Fruit fly (Drosophila melanogaster) whole organism, embryonic: ENCODE results near the gene CG7963.

Source experiments
- Atf3 ChIP-seq: fragments of 200-800 bp; sonication (Bioruptor generic); optimal IDR thresholded peaks from 3 replicates; lab custom pipeline; 2016; ENCODE audit warnings: missing biosample characterization, missing genetic modification characterization
- CG10565 ChIP-seq: fragments of 200-800 bp; sonication (Bioruptor generic); optimal IDR thresholded peaks from 3 replicates; lab custom pipeline; 2016; ENCODE audit warnings: missing biosample characterization, mild to moderate bottlenecking, missing genetic modification characterization
- CG11398 ChIP-seq: fragments of 200-800 bp; sonication (Bioruptor generic); optimal IDR thresholded peaks from 2 replicates; lab custom pipeline; 2016; ENCODE audit warnings: missing biosample characterization, missing genetic modification characterization
- CG14667 ChIP-seq: fragments of 200-800 bp; sonication (Bioruptor generic); IDR thresholded peaks from 2 replicates; pipeline ENCODE4 v1.3.6; 2022; ENCODE audit warnings: missing biosample characterization, missing genetic modification characterization
- CG15073 ChIP-seq: fragments of 200-800 bp; sonication (Bioruptor generic); optimal IDR thresholded peaks from 2 replicates; lab custom pipeline; 2016; ENCODE audit warnings: missing biosample characterization, missing genetic modification characterization
- CG1529 ChIP-seq: fragments of 200-800 bp; sonication (Bioruptor generic); optimal IDR thresholded peaks from 3 replicates; lab custom pipeline; 2018; ENCODE audit warnings: missing biosample characterization, missing genetic modification characterization
- CG15601 ChIP-seq: fragments of 200-800 bp; sonication (Bioruptor generic); optimal IDR thresholded peaks from 3 replicates; lab custom pipeline; 2019; ENCODE audit warnings: missing biosample characterization, mild to moderate bottlenecking, missing genetic modification characterization, moderate library complexity
- CG17385 ChIP-seq: fragments of 200-800 bp; sonication (Bioruptor generic); optimal IDR thresholded peaks from 3 replicates; lab custom pipeline; 2018; ENCODE audit warnings: missing biosample characterization, mild to moderate bottlenecking, missing genetic modification characterization
- CG18599 ChIP-seq: fragments of 200-800 bp; sonication (Bioruptor generic); optimal IDR thresholded peaks from 3 replicates; lab custom pipeline; 2017; ENCODE audit warnings: missing biosample characterization, missing genetic modification characterization, mild to moderate bottlenecking, moderate library complexity, missing genetic modification reagents
- CG2199 ChIP-seq: fragments of 200-800 bp; sonication (Bioruptor generic); IDR thresholded peaks from 3 replicates; pipeline ENCODE4 v1.3.6; 2022; ENCODE audit warnings: missing biosample characterization, missing genetic modification characterization
- CG2712 ChIP-seq: fragments of 200-800 bp; optimal IDR thresholded peaks from 3 replicates; lab custom pipeline; 2019; ENCODE audit warnings: missing biosample characterization, mild to moderate bottlenecking, missing genetic modification characterization, moderate library complexity
- CG30020 ChIP-seq: fragments of 200-800 bp; optimal IDR thresholded peaks from 2 replicates; lab custom pipeline; 2019; ENCODE audit warnings: missing biosample characterization, mild to moderate bottlenecking, missing genetic modification characterization, moderate library complexity
- CG3065 ChIP-seq: fragments of 200-800 bp; sonication (Bioruptor generic); optimal IDR thresholded peaks from 2 replicates; lab custom pipeline; 2016; ENCODE audit warnings: missing biosample characterization, missing genetic modification characterization
- CG31224 ChIP-seq: fragments of 200-800 bp; sonication (Bioruptor generic); IDR thresholded peaks from 2 replicates; pipeline ENCODE4 v1.3.6; 2022; ENCODE audit warnings: missing biosample characterization, missing genetic modification characterization
- CG33557 ChIP-seq: fragments of 200-800 bp; sonication (Bioruptor generic); optimal IDR thresholded peaks from 2 replicates; lab custom pipeline; 2019; ENCODE audit warnings: missing biosample characterization, mild to moderate bottlenecking, missing genetic modification characterization, moderate library complexity
- CG4282 ChIP-seq: fragments of 200-800 bp; sonication (Bioruptor generic); optimal IDR thresholded peaks from 2 replicates; lab custom pipeline; 2016; ENCODE audit warnings: missing biosample characterization, missing genetic modification characterization
- CG43689 ChIP-seq: fragments of 200-800 bp; sonication (Bioruptor generic); IDR thresholded peaks from 2 replicates; pipeline ENCODE4 v1.3.6; 2022; ENCODE audit warnings: missing biosample characterization, missing genetic modification characterization
- CG5180 ChIP-seq: fragments of 200-800 bp; sonication (Bioruptor generic); optimal IDR thresholded peaks from 3 replicates; lab custom pipeline; 2017; ENCODE audit warnings: missing biosample characterization, missing genetic modification characterization, mild to moderate bottlenecking, moderate library complexity, missing genetic modification reagents
- CG7963 ChIP-seq: fragments of 200-800 bp; sonication (Bioruptor generic); IDR thresholded peaks from 3 replicates; pipeline ENCODE4 v1.3.6; 2022; ENCODE audit warnings: missing biosample characterization, missing genetic modification characterization; ENCODE audit not compliant: partially characterized antibody
- CG8359 ChIP-seq: fragments of 200-800 bp; sonication (Bioruptor generic); optimal IDR thresholded peaks from 2 replicates; lab custom pipeline; 2017; ENCODE audit warnings: missing biosample characterization, mild to moderate bottlenecking, missing genetic modification characterization, borderline replicate concordance
- CG9215 ChIP-seq: fragments of 200-800 bp; sonication (Bioruptor generic); IDR thresholded peaks from 2 replicates; pipeline ENCODE4 v1.3.6; 2022; ENCODE audit warnings: missing biosample characterization, missing genetic modification characterization
- CG9797 ChIP-seq: fragments of 200-800 bp; sonication (Bioruptor generic); optimal IDR thresholded peaks from 3 replicates; lab custom pipeline; 2018; ENCODE audit warnings: missing biosample characterization, mild to moderate bottlenecking, missing genetic modification characterization
- ERR ChIP-seq: fragments of 200-800 bp; sonication (Bioruptor generic); optimal IDR thresholded peaks from 2 replicates; lab custom pipeline; 2016; ENCODE audit warnings: missing biosample characterization, missing genetic modification characterization
- Nf-YB ChIP-seq: fragments of 200-800 bp; sonication (Bioruptor generic); optimal IDR thresholded peaks from 3 replicates; lab custom pipeline; 2019; ENCODE audit warnings: missing biosample characterization, mild to moderate bottlenecking, missing genetic modification characterization, moderate library complexity
- NfI ChIP-seq: fragments of 200-800 bp; sonication (Bioruptor generic); optimal IDR thresholded peaks from 3 replicates; lab custom pipeline; 2018; ENCODE audit warnings: missing biosample characterization, mild to moderate bottlenecking, missing genetic modification characterization, moderate library complexity
- Ptx1 ChIP-seq: fragments of 200-800 bp; sonication (Bioruptor generic); IDR thresholded peaks from 2 replicates; pipeline ENCODE4 v1.3.6; 2022; ENCODE audit warnings: missing biosample characterization, missing genetic modification characterization
- btn ChIP-seq: fragments of 200-800 bp; sonication (Bioruptor generic); optimal IDR thresholded peaks from 2 replicates; lab custom pipeline; 2016; ENCODE audit warnings: missing biosample characterization, missing genetic modification characterization
- crol ChIP-seq: fragments of 200-800 bp; sonication (Bioruptor generic); IDR thresholded peaks from 2 replicates; pipeline ENCODE4 v1.3.6; 2022; ENCODE audit warnings: missing biosample characterization, missing genetic modification characterization
- gcm ChIP-seq: fragments of 200-800 bp; sonication (Bioruptor generic); optimal IDR thresholded peaks from 2 replicates; lab custom pipeline; 2019; ENCODE audit warnings: missing biosample characterization, mild to moderate bottlenecking, missing genetic modification characterization, moderate library complexity
- grau ChIP-seq: fragments of 200-800 bp; optimal IDR thresholded peaks from 3 replicates; lab custom pipeline; 2019; ENCODE audit warnings: missing biosample characterization, mild to moderate bottlenecking, missing genetic modification characterization, moderate library complexity
- gro ChIP-seq: fragments of 200-800 bp; sonication (Bioruptor generic); optimal IDR thresholded peaks from 2 replicates; lab custom pipeline; 2016; ENCODE audit warnings: missing biosample characterization, missing genetic modification characterization
- insv ChIP-seq, 2 experiments: fragments of 200-800 bp; sonication (Bioruptor generic); optimal IDR thresholded peaks; 3 replicates each; lab custom pipeline; 2016 to 2018; ENCODE audit warnings: missing biosample characterization in 2 of 2, missing genetic modification characterization in 2 of 2
- mam ChIP-seq: fragments of 200-800 bp; sonication (Bioruptor generic); optimal IDR thresholded peaks from 3 replicates; lab custom pipeline; 2016; ENCODE audit warnings: missing biosample characterization, missing genetic modification characterization
- nau ChIP-seq: fragments of 200-800 bp; sonication (Bioruptor generic); optimal IDR thresholded peaks from 3 replicates; lab custom pipeline; 2017; ENCODE audit warnings: missing biosample characterization, mild to moderate bottlenecking, missing genetic modification characterization, missing genetic modification reagents
- nerfin-2 ChIP-seq: fragments of 200-800 bp; sonication (Bioruptor generic); IDR thresholded peaks from 2 replicates; pipeline ENCODE4 v1.3.6; 2022; ENCODE audit warnings: missing biosample characterization, missing genetic modification characterization; ENCODE audit not compliant: partially characterized antibody
- p53 ChIP-seq: fragments of 200-800 bp; sonication (Bioruptor generic); optimal IDR thresholded peaks from 2 replicates; lab custom pipeline; 2016; ENCODE audit warnings: missing biosample characterization, missing genetic modification characterization
- pho ChIP-seq: fragments of 200-800 bp; sonication (Bioruptor generic); optimal IDR thresholded peaks from 2 replicates; lab custom pipeline; 2016; ENCODE audit warnings: missing biosample characterization, missing genetic modification characterization
- phol ChIP-seq: fragments of 200-800 bp; sonication (Bioruptor generic); optimal IDR thresholded peaks from 3 replicates; lab custom pipeline; 2018; ENCODE audit warnings: missing biosample characterization, mild to moderate bottlenecking, missing genetic modification characterization, moderate library complexity
- pita ChIP-seq: fragments of 200-800 bp; sonication (Bioruptor generic); optimal IDR thresholded peaks from 2 replicates; lab custom pipeline; 2017; ENCODE audit warnings: missing biosample characterization, mild to moderate bottlenecking, missing genetic modification characterization
- repo ChIP-seq: fragments of 200-800 bp; sonication (Bioruptor generic); optimal IDR thresholded peaks from 2 replicates; lab custom pipeline; 2016; ENCODE audit warnings: missing biosample characterization, missing genetic modification characterization
- row ChIP-seq: fragments of 200-800 bp; sonication (Bioruptor generic); IDR thresholded peaks from 3 replicates; pipeline ENCODE4 v1.3.6; 2022; ENCODE audit warnings: missing biosample characterization, missing genetic modification characterization
- sens-2 ChIP-seq: fragments of 200-800 bp; sonication (Bioruptor generic); IDR thresholded peaks from 2 replicates; pipeline ENCODE4 v1.3.6; 2022; ENCODE audit warnings: missing biosample characterization, missing genetic modification characterization
- seq ChIP-seq: fragments of 200-800 bp; sonication (Bioruptor generic); IDR thresholded peaks from 2 replicates; pipeline ENCODE4 v1.3.6; 2022; ENCODE audit warnings: missing biosample characterization, missing genetic modification characterization
- sob ChIP-seq: fragments of 200-800 bp; sonication (Bioruptor generic); IDR thresholded peaks from 2 replicates; pipeline ENCODE4 v1.3.6; 2022; ENCODE audit warnings: missing biosample characterization, missing genetic modification characterization
- sr ChIP-seq: fragments of 200-800 bp; sonication (Bioruptor generic); IDR thresholded peaks from 3 replicates; pipeline ENCODE4 v1.3.6; 2022; ENCODE audit warnings: missing biosample characterization, missing genetic modification characterization
- trem ChIP-seq: fragments of 200-800 bp; optimal IDR thresholded peaks from 3 replicates; lab custom pipeline; 2019; ENCODE audit warnings: missing biosample characterization, mild to moderate bottlenecking, missing genetic modification characterization, moderate library complexity
- tup ChIP-seq: fragments of 200-800 bp; sonication (Bioruptor generic); optimal IDR thresholded peaks from 2 replicates; lab custom pipeline; 2016; ENCODE audit warnings: missing biosample characterization, mild to moderate bottlenecking, missing genetic modification characterization, moderate library complexity
- unpg ChIP-seq: fragments of 200-800 bp; sonication (Bioruptor generic); optimal IDR thresholded peaks from 3 replicates; lab custom pipeline; 2018; ENCODE audit warnings: missing biosample characterization, mild to moderate bottlenecking, missing genetic modification characterization, moderate library complexity
- vvl ChIP-seq: fragments of 200-800 bp; sonication (Bioruptor generic); IDR thresholded peaks from 2 replicates; pipeline ENCODE4 v1.3.6; 2022; ENCODE audit warnings: missing biosample characterization, missing genetic modification characterization
- zen2 ChIP-seq: fragments of 200-800 bp; sonication (Bioruptor generic); IDR thresholded peaks from 3 replicates; pipeline ENCODE4 v1.3.6; 2022; ENCODE audit warnings: missing biosample characterization, missing genetic modification characterization; ENCODE audit not compliant: partially characterized antibody

Gene CG7963

dm6 chr3R:8349449-8350115 lies 13.0 kb upstream of the CG7963 start, which contains the start of gene Atg13 (continued):
- TF ChIP-seq tup (GFP tag; lab: Kevin White, UChicago) (no peak), repo (GFP tag; lab: Kevin White, UChicago) (no peak), btn (no peak), CG10565 (GFP tag; lab: Kevin White, UChicago) (no peak), CG5180 (GFP tag; lab: Kevin White, UChicago) (no peak), ERR (GFP tag; lab: Kevin White, UChicago) (no peak), p53 (GFP tag; lab: Kevin White, UChicago) (no peak), grau (tag; lab: Kevin White, UChicago) (peak; percentile 46), Ptx1 (peak; percentile 34; the same call in 1 of the 2 replicates), CG3065 (GFP tag; lab: Kevin White, UChicago) (peak; percentile 0), CG11398 (GFP tag; lab: Kevin White, UChicago) (no peak), CG14667 (no peak), sr (no peak), CG30020 (tag; lab: Kevin White, UChicago) (peak; percentile 95), insv (GFP tag; optimal IDR thresholded peaks at IDR 0.05; lab: Kevin White, UChicago) (no peak), CG43689 (GFP tag; lab: Robert Waterston, UW) (no peak), CG9797 (GFP tag; lab: Kevin White, UChicago) (peak; percentile 28), nerfin-2 (GFP tag; lab: Robert Waterston, UW) (peak; percentile 58), CG7963 (GFP tag; lab: Robert Waterston, UW) (peak; percentile 72), CG17385 (no peak), CG9215 (no peak), trem (tag; lab: Kevin White, UChicago) (peak; percentile 9), row (GFP tag; lab: Robert Waterston, UW) (peak; percentile 82), CG15601 (no peak), CG2712 (peak; percentile 45), zen2 (GFP tag; lab: Robert Waterston, UW) (no peak), gcm (no peak), sens-2 (GFP tag; lab: Robert Waterston, UW) (no peak), CG2199 (GFP tag; lab: Robert Waterston, UW) (no peak), mam (peak; percentile 5), nau (GFP tag; lab: Kevin White, UChicago) (no peak), seq (GFP tag; lab: Robert Waterston, UW) (no peak), sob (GFP tag; lab: Robert Waterston, UW) (no peak), NfI (GFP tag; lab: Kevin White, UChicago) (peak; percentile 7), CG1529 (GFP tag; lab: Kevin White, UChicago) (no peak), CG31224 (no peak), CG8359 (GFP tag; lab: Kevin White, UChicago) (no peak), Atf3 (GFP tag; lab: Kevin White, UChicago) (peak; percentile 35), CG33557 (no peak), vvl (GFP tag; lab: Robert Waterston, UW) (no peak), CG15073 (GFP tag; lab: Kevin White, UChicago) (no peak), phol (tag; lab: Kevin White, UChicago) (peak; percentile 54), pho (peak; percentile 27), Nf-YB (no peak), unpg (GFP tag; lab: Kevin White, UChicago) (no peak), CG4282 (GFP tag; lab: Kevin White, UChicago) (no peak), crol (GFP tag; lab: Robert Waterston, UW) (no peak), gro (no peak), CG18599 (GFP tag; lab: Kevin White, UChicago) (no peak), pita (GFP tag; lab: Kevin White, UChicago) (no peak)
